Fruit fly (Drosophila melanogaster): ENCODE data around the gene tnc.

Gene tnc

dm6 chr3R:24983537-24984501 lies at the start of gene tnc (continued):
- TF ChIP-seq gcm2 (GFP tag; optimal IDR thresholded peaks at IDR 0.05) (no peak), CG8359 (GFP tag; optimal IDR thresholded peaks at IDR 0.05; ENCODE audit: borderline replicate concordance) (no peak), stwl (tag; optimal IDR thresholded peaks at IDR 0.05) (no peak), CG4617 (GFP tag; optimal IDR thresholded peaks at IDR 0.05; ENCODE audit: borderline replicate concordance) (no peak), Bdp1 (GFP tag; optimal IDR thresholded peaks at IDR 0.05) (no peak), Ets97D (GFP tag; optimal IDR thresholded peaks at IDR 0.05) (no peak), Chrac-16 (GFP tag; optimal IDR thresholded peaks at IDR 0.05) (no peak), B-H2 (GFP tag; optimal IDR thresholded peaks at IDR 0.05) (no peak), Max (GFP tag; optimal IDR thresholded peaks at IDR 0.05) (no peak), CG17359 (tag; optimal IDR thresholded peaks at IDR 0.05) (no peak), CG6272 (GFP tag; IDR thresholded peaks at IDR 0.05) (no peak), nmo (GFP tag; optimal IDR thresholded peaks at IDR 0.05) (peak; percentile 73), CG3847 (GFP tag; IDR thresholded peaks at IDR 0.05) (peak; percentile 40; the same call in 1 of the 2 replicates), CG11504 (tag; optimal IDR thresholded peaks at IDR 0.05) (peak; percentile 82), CG4282 (GFP tag; optimal IDR thresholded peaks at IDR 0.05) (no peak), prd (optimal IDR thresholded peaks at IDR 0.05) (no peak), prd (GFP tag; IDR thresholded peaks at IDR 0.05) (peak; percentile 65; the same call in 2 of the 3 replicates), CG7745 (tag; optimal IDR thresholded peaks at IDR 0.05) (no peak), mld (GFP tag; IDR thresholded peaks at IDR 0.05; ENCODE audit: partially characterized antibody) (no peak), CG34422 (GFP tag; IDR thresholded peaks at IDR 0.05) (no peak), pfk (GFP tag; optimal IDR thresholded peaks at IDR 0.05) (no peak), CG8281 (tag; optimal IDR thresholded peaks at IDR 0.05) (no peak), CG17829 (tag; optimal IDR thresholded peaks at IDR 0.05) (peak; percentile 62), ase (GFP tag; IDR thresholded peaks at IDR 0.05) (no peak), bsh (GFP tag; optimal IDR thresholded peaks at IDR 0.05) (peak; percentile 42 to 54), CG18764 (GFP tag; optimal IDR thresholded peaks at IDR 0.05) (no peak), CG32767 (GFP tag; IDR thresholded peaks at IDR 0.05) (no peak), gsb-n (tag; optimal IDR thresholded peaks at IDR 0.05) (peak; percentile 28), CG31441 (GFP tag; IDR thresholded peaks at IDR 0.05) (peak; percentile 68), CG31365 (tag; optimal IDR thresholded peaks at IDR 0.05) (no peak), GATAe (GFP tag; conservative IDR thresholded peaks at IDR 0.05) (no peak), CG13123 (GFP tag; optimal IDR thresholded peaks at IDR 0.05) (no peak), MBD-R2 (GFP tag; IDR thresholded peaks at IDR 0.05) (no peak), CG15696 (tag; optimal IDR thresholded peaks at IDR 0.05) (peak; percentile 19), lab (GFP tag; optimal IDR thresholded peaks at IDR 0.05) (peak; percentile 75), CG34224 (GFP tag; IDR thresholded peaks at IDR 0.05; ENCODE audit: partially characterized antibody) (no peak), CG15269 (tag; optimal IDR thresholded peaks at IDR 0.05) (peak; percentile 66), CG18011 (GFP tag; optimal IDR thresholded peaks at IDR 0.05) (no peak), corto (GFP tag; optimal IDR thresholded peaks at IDR 0.05) (peak; percentile 9), CG3838 (GFP tag; optimal IDR thresholded peaks at IDR 0.05) (no peak), Nf-YB (GFP tag; optimal IDR thresholded peaks at IDR 0.05) (peak; percentile 11), Opbp (GFP tag; IDR thresholded peaks at IDR 0.05; ENCODE audit: partially characterized antibody) (no peak), BtbVII (GFP tag; optimal IDR thresholded peaks at IDR 0.05) (no peak), CG8924 (tag; optimal IDR thresholded peaks at IDR 0.05) (peak; percentile 58), CG11723 (GFP tag; optimal IDR thresholded peaks at IDR 0.05) (no peak), CG7839 (tag; optimal IDR thresholded peaks at IDR 0.05) (peak; percentile 75), vfl (GFP tag; optimal IDR thresholded peaks at IDR 0.05) (no peak), ranshi (GFP tag; IDR thresholded peaks at IDR 0.05) (peak; percentile 56; the same call in 1 of the 2 replicates)
